Worm (Caenorhabditis elegans): ENCODE results near the gene Y57G11C.33.

DNA sequence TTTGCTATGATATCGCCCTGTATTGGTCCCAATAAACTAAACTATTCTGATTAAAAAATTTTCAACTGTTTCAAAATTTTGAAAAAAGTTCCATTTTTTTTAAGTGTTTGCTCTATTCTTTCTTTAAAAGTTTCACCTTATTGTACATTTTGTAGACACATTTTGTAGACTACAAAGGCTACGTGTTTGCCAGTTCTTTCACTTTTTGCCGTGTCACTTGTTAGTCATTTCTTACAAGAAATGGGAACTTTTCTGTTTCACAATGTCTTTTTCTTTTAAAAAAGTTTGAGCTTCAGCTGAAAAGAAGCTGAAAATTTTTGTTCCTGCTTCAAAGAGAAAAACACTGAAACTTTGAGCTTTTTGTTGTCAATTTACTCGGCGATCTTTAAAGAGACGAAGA is 39.8 kb upstream of the Y57G11C.33 start:
- TF ChIP-seq klf-2 (GFP tag; conservative IDR thresholded peaks at IDR 0.05), result no peak
- no peak for TF ChIP-seq flt-1 (GFP tag; IDR thresholded peaks at IDR 0.05)
- TF ChIP-seq T22C8.4 (GFP tag; IDR thresholded peaks at IDR 0.05), result no peak
